Worm (Caenorhabditis elegans) whole organism, late embryonic: ENCODE results near the gene cutl-19.

ENCODE experiments used
- ama-1 ChIP-seq: fragments of 150-350 bp; optimal IDR thresholded peaks from 2 replicates; lab custom pipeline; 2014
- ceh-14 ChIP-seq: sonication (generic microtip); optimal IDR thresholded peaks from 2 replicates; lab custom pipeline; 2016; ENCODE audit warnings: missing genotype, missing genetic modification characterization, missing compliant biosample characterization
- dmd-4 ChIP-seq: sonication (generic microtip); optimal IDR thresholded peaks from 2 replicates; lab custom pipeline; 2016; ENCODE audit warnings: borderline replicate concordance, missing genetic modification characterization, missing compliant biosample characterization
- dve-1 ChIP-seq: sonication (generic microtip); optimal IDR thresholded peaks from 2 replicates; lab custom pipeline; 2017; ENCODE audit warnings: antibody characterized with exemption, mild to moderate bottlenecking, missing genetic modification characterization, missing compliant biosample characterization
- elt-2 ChIP-seq: sonication (generic microtip); optimal IDR thresholded peaks from 2 replicates; lab custom pipeline; 2016; ENCODE audit warnings: missing genetic modification reagents, missing genetic modification characterization, missing compliant biosample characterization
- gmeb-2 ChIP-seq: sonication (generic microtip); optimal IDR thresholded peaks from 2 replicates; lab custom pipeline; 2016; ENCODE audit warnings: missing genetic modification characterization, inconsistent platforms, missing compliant biosample characterization
- hlh-15 ChIP-seq: sonication (generic microtip); optimal IDR thresholded peaks from 2 replicates; lab custom pipeline; 2016; ENCODE audit warnings: missing genetic modification characterization, missing compliant biosample characterization
- pqm-1 ChIP-seq: sonication (generic microtip); optimal IDR thresholded peaks from 2 replicates; lab custom pipeline; 2016; ENCODE audit warnings: missing genetic modification characterization, missing compliant biosample characterization
- tbx-2 ChIP-seq: sonication (generic microtip); optimal IDR thresholded peaks from 2 replicates; lab custom pipeline; 2016; ENCODE audit warnings: missing genetic modification characterization, missing compliant biosample characterization
- unc-55 ChIP-seq: sonication (generic microtip); optimal IDR thresholded peaks from 2 replicates; lab custom pipeline; 2017; ENCODE audit warnings: missing biosample characterization, missing genetic modification reagents, missing genetic modification characterization

ce11 chrIII:5245067-5245466 lies 27.7 kb upstream of the cutl-19 start:
- TF ChIP-seq tbx-2 (tag; lab: Kevin White, UChicago) (no peak), pqm-1 (tag; lab: Kevin White, UChicago) (no peak), ceh-14 (tag; lab: Kevin White, UChicago) (no peak), dve-1 (tag; lab: Kevin White, UChicago) (no peak), unc-55 (no peak), ama-1 (no peak), hlh-15 (tag; lab: Kevin White, UChicago) (no peak), dmd-4 (tag; lab: Kevin White, UChicago) (no peak), elt-2 (tag; lab: Kevin White, UChicago) (no peak), gmeb-2 (tag; lab: Kevin White, UChicago) (no peak)
